Fruit fly (Drosophila melanogaster) whole organism, pupa: ENCODE measurements around the gene tgo.

ENCODE experiments used
- CG10348 ChIP-seq: fragments of 200-800 bp; sonication (Bioruptor generic); IDR thresholded peaks from 2 replicates; pipeline ENCODE4 v1.3.6; 2022; ENCODE audit warnings: missing biosample characterization, missing genetic modification characterization
- CG12605 ChIP-seq: fragments of 200-800 bp; sonication (Bioruptor generic); IDR thresholded peaks from 2 replicates; pipeline ENCODE4 v1.3.6; 2022; ENCODE audit warnings: missing biosample characterization, missing genetic modification characterization
- CG13204 ChIP-seq: fragments of 200-800 bp; sonication (Bioruptor generic); optimal IDR thresholded peaks from 2 replicates; lab custom pipeline; 2018; ENCODE audit warnings: missing biosample characterization, mild to moderate bottlenecking, missing genetic modification characterization, moderate library complexity
- CG14655 ChIP-seq: fragments of 200-800 bp; sonication (Bioruptor generic); optimal IDR thresholded peaks from 3 replicates; lab custom pipeline; 2017; ENCODE audit warnings: mild to moderate bottlenecking, missing biosample characterization, missing genetic modification reagents, missing genetic modification characterization
- CG15710 ChIP-seq: fragments of 200-800 bp; sonication (Bioruptor generic); optimal IDR thresholded peaks from 2 replicates; lab custom pipeline; 2018; ENCODE audit warnings: missing biosample characterization, mild to moderate bottlenecking, missing genetic modification characterization, moderate library complexity
- CG17806 ChIP-seq: fragments of 200-800 bp; sonication (Bioruptor generic); optimal IDR thresholded peaks from 2 replicates; lab custom pipeline; 2018; ENCODE audit warnings: missing biosample characterization, mild to moderate bottlenecking, missing genetic modification characterization, moderate library complexity
- CG32121 ChIP-seq: fragments of 200-800 bp; sonication (Bioruptor generic); IDR thresholded peaks from 2 replicates; pipeline ENCODE4 v1.3.6; 2022; ENCODE audit warnings: missing biosample characterization, missing genetic modification characterization
- CG34367 ChIP-seq: fragments of 200-800 bp; sonication (Bioruptor generic); optimal IDR thresholded peaks from 2 replicates; lab custom pipeline; 2018; ENCODE audit warnings: missing biosample characterization, mild to moderate bottlenecking, missing genetic modification characterization
- CG4496 ChIP-seq: fragments of 200-800 bp; sonication (Bioruptor generic); IDR thresholded peaks from 3 replicates; pipeline ENCODE4 v1.3.6; 2022; ENCODE audit warnings: missing biosample characterization, missing genetic modification characterization
- CG8159 ChIP-seq: fragments of 200-800 bp; sonication (Bioruptor generic); optimal IDR thresholded peaks from 3 replicates; lab custom pipeline; 2018; ENCODE audit warnings: missing biosample characterization, mild to moderate bottlenecking, missing genetic modification characterization, moderate library complexity
- CG8301 ChIP-seq: fragments of 200-800 bp; sonication (Bioruptor generic); optimal IDR thresholded peaks from 2 replicates; lab custom pipeline; 2018; ENCODE audit warnings: missing biosample characterization, mild to moderate bottlenecking, missing genetic modification characterization
- CG9948 ChIP-seq: fragments of 200-800 bp; sonication (Bioruptor generic); optimal IDR thresholded peaks from 2 replicates; lab custom pipeline; 2018; ENCODE audit warnings: missing biosample characterization, mild to moderate bottlenecking, missing genetic modification characterization, moderate library complexity
- D1 ChIP-seq: fragments of 200-800 bp; sonication (Bioruptor generic); optimal IDR thresholded peaks from 2 replicates; lab custom pipeline; 2018; ENCODE audit warnings: missing biosample characterization, mild to moderate bottlenecking, missing genetic modification characterization, moderate library complexity
- EcR ChIP-seq: fragments of 200-800 bp; sonication (Bioruptor generic); optimal IDR thresholded peaks from 3 replicates; lab custom pipeline; 2019; ENCODE audit warnings: missing biosample characterization, missing genetic modification characterization, mild to moderate bottlenecking, moderate library complexity, missing genetic modification reagents
- Ets98B ChIP-seq: fragments of 200-800 bp; sonication (Bioruptor generic); IDR thresholded peaks from 2 replicates; pipeline ENCODE4 v1.3.6; 2022; ENCODE audit warnings: missing biosample characterization, missing genetic modification characterization
- Pif1A ChIP-seq: fragments of 200-800 bp; sonication (Bioruptor generic); optimal IDR thresholded peaks from 3 replicates; lab custom pipeline; 2016; ENCODE audit warnings: missing biosample characterization, missing genetic modification characterization
- Pif1B ChIP-seq: fragments of 200-800 bp; sonication (Bioruptor generic); optimal IDR thresholded peaks from 3 replicates; lab custom pipeline; 2016; ENCODE audit warnings: missing biosample characterization, missing genetic modification characterization
- Snoo ChIP-seq: fragments of 200-800 bp; sonication (Bioruptor generic); optimal IDR thresholded peaks from 3 replicates; lab custom pipeline; 2017; ENCODE audit warnings: missing biosample characterization, mild to moderate bottlenecking, missing genetic modification characterization, inconsistent platforms
- fd96Ca ChIP-seq: fragments of 200-800 bp; sonication (Bioruptor generic); IDR thresholded peaks from 3 replicates; pipeline ENCODE4 v1.3.6; 2022; ENCODE audit warnings: missing biosample characterization, missing genetic modification characterization
- gl ChIP-seq: fragments of 200-800 bp; sonication (Bioruptor generic); optimal IDR thresholded peaks from 2 replicates; lab custom pipeline; 2018; ENCODE audit warnings: missing biosample characterization, mild to moderate bottlenecking, missing genetic modification characterization
- rn ChIP-seq: fragments of 200-800 bp; sonication (Bioruptor generic); IDR thresholded peaks from 2 replicates; pipeline ENCODE4 v1.3.6; 2022; ENCODE audit warnings: missing biosample characterization, missing genetic modification characterization

Gene tgo

DNA sequence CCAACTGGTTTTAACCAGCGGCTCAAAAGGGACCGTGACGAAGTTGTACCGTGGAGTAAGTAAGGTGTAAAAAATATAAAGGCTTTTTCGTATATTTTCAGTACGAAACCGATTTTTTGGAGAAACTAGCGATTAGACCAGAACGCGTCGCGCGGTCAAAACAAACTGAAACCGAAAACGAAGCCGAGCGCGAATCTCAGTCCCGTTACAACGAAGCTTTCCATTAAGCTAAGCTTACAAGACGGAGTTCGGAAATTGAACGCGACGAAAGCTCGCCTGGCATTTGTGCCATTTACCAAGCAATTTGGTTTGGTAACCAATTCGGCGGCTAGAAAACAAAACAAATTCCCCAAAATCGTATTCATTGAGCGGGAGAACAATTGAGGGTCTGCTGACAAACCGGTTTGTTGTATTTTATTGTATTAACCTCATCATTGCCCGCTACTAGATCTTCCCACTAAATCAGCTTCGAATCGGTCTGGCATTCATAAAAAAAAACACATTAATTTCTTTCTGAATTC, 18.0 kb downstream of the tgo start:
- TF ChIP-seq D1: no peak
- 0 out of 3 replicates have a peak, but pooled peaks have one; percentile 6 for TF ChIP-seq CG4496
- TF ChIP-seq Pif1B: no peak
- TF ChIP-seq EcR (GFP tag; lab: Kevin White, UChicago): no peak
- TF ChIP-seq CG8159: no peak
- TF ChIP-seq, all 21 proteins: peak for 1

dm6 chr3R:8998243-8998642, 21.6 kb downstream of the tgo start:
- TF ChIP-seq CG4496 (no peak), Ets98B (no peak)
- TF ChIP-seq, all 21 proteins: peak for 0

DNA sequence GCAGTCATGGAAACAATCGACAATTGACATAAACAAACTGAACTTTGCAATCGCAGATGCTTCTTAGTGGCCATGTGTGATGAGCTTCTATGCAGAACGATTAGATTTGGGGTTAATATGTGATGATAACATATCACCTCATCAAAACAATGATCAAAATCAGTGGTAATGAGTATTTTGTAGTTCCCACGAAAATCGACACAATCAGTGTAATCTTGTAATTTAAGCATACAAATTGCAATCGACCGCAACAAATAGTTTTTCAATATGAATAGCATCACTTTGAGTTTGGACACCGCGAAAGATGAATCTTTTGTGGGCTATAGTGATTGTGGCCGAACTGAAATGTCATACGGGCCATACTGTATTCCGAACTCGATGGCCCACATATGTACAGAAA, 22.4 kb downstream of the tgo start, which contains the start of gene CG11977:
TSS of gene CG11977 (plus strand) at position 301 of the 400 bp plus-strand sequence.
- TF ChIP-seq Pif1B (no peak), gl (tag; lab: Kevin White, UChicago) (no peak), CG10348 (GFP tag; lab: Robert Waterston, UW) (no peak), Pif1A (GFP tag; lab: Kevin White, UChicago) (no peak), Ets98B (no peak), CG32121 (no peak), Snoo (no peak), CG9948 (tag; lab: Kevin White, UChicago) (no peak), D1 (no peak)

dm6 chr3R:8992928-8993579, 26.8 kb downstream of the tgo start, which contains the start of gene CG11975:
Gene CG11975 (plus strand): TSS chr3R:8993253.
- peak; percentile 34 for TF ChIP-seq CG9948 (tag; lab: Kevin White, UChicago)
- no peak for TF ChIP-seq CG14655 (GFP tag; lab: Kevin White, UChicago)
- peak; percentile 52 for TF ChIP-seq Snoo
- TF ChIP-seq gl (tag; lab: Kevin White, UChicago): no peak
- TF ChIP-seq CG34367 (tag; lab: Kevin White, UChicago): no peak
- TF ChIP-seq D1: no peak
- TF ChIP-seq Pif1A (GFP tag; lab: Kevin White, UChicago): no peak
- TF ChIP-seq Pif1B: no peak
- no peak for TF ChIP-seq CG8301 (tag; lab: Kevin White, UChicago)
- no peak for TF ChIP-seq rn (GFP tag; lab: Robert Waterston, UW)
- TF ChIP-seq CG17806 (tag; lab: Kevin White, UChicago): peak; percentile 20
- peak; percentile 60; the same call in 1 of the 3 replicates for TF ChIP-seq CG4496
- peak; percentile 69 for TF ChIP-seq EcR (GFP tag; lab: Kevin White, UChicago)
- TF ChIP-seq CG8159: no peak
- no peak for TF ChIP-seq CG10348 (GFP tag; lab: Robert Waterston, UW)
- TF ChIP-seq CG12605 (GFP tag; lab: Robert Waterston, UW): no peak
- peak; percentile 47; the same call in 1 of the 3 replicates for TF ChIP-seq fd96Ca
- TF ChIP-seq CG13204: no peak
- peak; percentile 62 for TF ChIP-seq CG15710 (tag; lab: Kevin White, UChicago)
- TF ChIP-seq CG32121: peak; percentile 39; the same call in 1 of the 2 replicates
- TF ChIP-seq Ets98B: no peak; the same call in 1 of the 2 replicates
- TF ChIP-seq, all 21 proteins: peak for 8

DNA sequence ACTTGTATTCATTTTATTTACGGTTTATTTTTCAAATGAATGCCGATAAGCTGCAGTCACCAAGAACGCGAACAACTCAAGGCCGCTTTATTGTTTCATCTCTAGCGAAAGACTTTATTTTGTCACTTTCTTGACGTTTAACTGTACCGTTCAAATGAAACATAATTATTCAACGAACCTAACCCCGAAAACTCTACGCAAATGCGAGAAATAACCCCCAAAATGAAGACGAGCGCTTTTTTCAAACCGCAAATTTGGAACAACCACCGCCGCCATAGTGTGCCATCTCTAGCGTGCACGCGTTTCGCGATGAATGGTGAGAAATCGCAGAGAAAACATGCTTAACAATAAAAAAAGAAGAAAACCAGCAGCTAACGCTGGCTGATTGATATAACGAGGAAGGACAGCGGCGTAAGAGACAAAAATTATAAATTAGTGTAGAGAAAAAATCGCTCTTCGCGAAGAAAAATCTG, 35.2 kb downstream of the tgo start, which contains the start of gene CG11970:
TSS of gene CG11970 (plus strand) at position 117 of the 473 bp plus-strand sequence.
- TF ChIP-seq Ets98B (no peak), CG32121 (no peak), CG17806 (tag; lab: Kevin White, UChicago) (no peak), gl (tag; lab: Kevin White, UChicago) (no peak), CG9948 (tag; lab: Kevin White, UChicago) (no peak), CG8159 (no peak), CG12605 (GFP tag; lab: Robert Waterston, UW) (no peak), D1 (no peak), CG14655 (GFP tag; lab: Kevin White, UChicago) (no peak), Pif1B (no peak), CG8301 (tag; lab: Kevin White, UChicago) (no peak), Snoo (no peak), CG34367 (tag; lab: Kevin White, UChicago) (no peak), CG4496 (no peak), rn (GFP tag; lab: Robert Waterston, UW) (no peak), CG10348 (GFP tag; lab: Robert Waterston, UW) (no peak), EcR (GFP tag; lab: Kevin White, UChicago) (no peak)

dm6 chr3R:8984141-8984540, 35.7 kb downstream of the tgo start, which contains the start of gene RagA-B:
Gene RagA-B (minus strand): TSS chr3R:8984315.
- TF ChIP-seq Ets98B (no peak), fd96Ca (no peak), CG8159 (no peak), CG14655 (GFP tag; lab: Kevin White, UChicago) (no peak), Snoo (no peak), CG8301 (tag; lab: Kevin White, UChicago) (no peak)
